Fruit fly (Drosophila melanogaster): Measurements from ENCODE around the gene Spc105R.

Gene Spc105R

dm6 chr3L:20826950-20827910 is 27.0 kb downstream of the Spc105R start:
- TF ChIP-seq CG17801 (GFP tag; optimal IDR thresholded peaks at IDR 0.05; ENCODE audit: partially characterized antibody), result no peak

- TF ChIP-seq CG17801 (GFP tag; optimal IDR thresholded peaks at IDR 0.05; ENCODE audit: partially characterized antibody), result no peak
These were observed 27.8 kb downstream of the Spc105R start for dm6 chr3L:20827962-20828361.

- TF ChIP-seq CG17801 (GFP tag; optimal IDR thresholded peaks at IDR 0.05; ENCODE audit: partially characterized antibody), result no peak
These were observed 30.2 kb downstream of the Spc105R start for dm6 chr3L:20830361-20830760.

dm6 chr3L:20834150-20834549 is 33.9 kb downstream of the Spc105R start:
- TF ChIP-seq CG17801 (GFP tag; optimal IDR thresholded peaks at IDR 0.05; ENCODE audit: partially characterized antibody), result no peak

- TF ChIP-seq CG17801 (GFP tag; optimal IDR thresholded peaks at IDR 0.05; ENCODE audit: partially characterized antibody), result no peak
These were observed 35.7 kb downstream of the Spc105R start, which contains the start of gene CG3288 for dm6 chr3L:20835882-20836281. CG3288 (plus strand) TSS chr3L:20836182.

dm6 chr3L:20837040-20837830 is 37.0 kb downstream of the Spc105R start, which contains the start of gene CG13255:
CG13255 (plus strand) TSS chr3L:20837488.
- no peak for TF ChIP-seq CG17801 (GFP tag; optimal IDR thresholded peaks at IDR 0.05; ENCODE audit: partially characterized antibody)

dm6 chr3L:20837831-20838301 is 37.7 kb downstream of the Spc105R start:
- no peak for TF ChIP-seq CG17801 (GFP tag; optimal IDR thresholded peaks at IDR 0.05; ENCODE audit: partially characterized antibody)

dm6 chr3L:20841465-20842109 is 41.4 kb downstream of the Spc105R start, which contains the start of the genes CSN3 and CG11456:
CSN3 (minus strand) TSS chr3L:20841576.
CG11456 (plus strand) TSS chr3L:20841987.
- TF ChIP-seq CG17801 (GFP tag; optimal IDR thresholded peaks at IDR 0.05; ENCODE audit: partially characterized antibody), result no peak

- no peak for TF ChIP-seq CG17801 (GFP tag; optimal IDR thresholded peaks at IDR 0.05; ENCODE audit: partially characterized antibody)
These were observed 48.4 kb downstream of the Spc105R start for dm6 chr3L:20848572-20848971.

Measured in ovary, adult (tissue).